Worm (Caenorhabditis elegans) whole organism, L4/young adult: ENCODE measurements around the gene Y39B6A.9.

ENCODE experiments used
- W03F9.2 ChIP-seq: fragments of 150-350 bp; optimal IDR thresholded peaks from 2 replicates; lab custom pipeline; 2014; ENCODE audit warnings: missing biosample characterization, missing genetic modification characterization
- dao-5 ChIP-seq: sonication (generic microtip); optimal IDR thresholded peaks from 2 replicates; lab custom pipeline; 2016; ENCODE audit warnings: missing genotype, missing genetic modification characterization, moderate library complexity, missing compliant biosample characterization
- him-1 ChIP-seq: sonication (generic microtip); optimal IDR thresholded peaks from 2 replicates; lab custom pipeline; 2016; ENCODE audit warnings: missing genotype, missing genetic modification reagents, missing genetic modification characterization, missing compliant biosample characterization

Y39B6A.9 gene

ce11 chrV:19177070-19177469 lies 40.8 kb downstream of the Y39B6A.9 start:
- no peak for TF ChIP-seq W03F9.2
- TF ChIP-seq him-1 (tag; lab: Kevin White, UChicago), result no peak
- TF ChIP-seq dao-5 (tag; lab: Kevin White, UChicago), result no peak

ce11 chrV:19177804-19178203 lies 41.5 kb downstream of the Y39B6A.9 start:
- no peak for TF ChIP-seq W03F9.2
- TF ChIP-seq him-1 (tag; lab: Kevin White, UChicago), result no peak
- no peak for TF ChIP-seq dao-5 (tag; lab: Kevin White, UChicago)

DNA sequence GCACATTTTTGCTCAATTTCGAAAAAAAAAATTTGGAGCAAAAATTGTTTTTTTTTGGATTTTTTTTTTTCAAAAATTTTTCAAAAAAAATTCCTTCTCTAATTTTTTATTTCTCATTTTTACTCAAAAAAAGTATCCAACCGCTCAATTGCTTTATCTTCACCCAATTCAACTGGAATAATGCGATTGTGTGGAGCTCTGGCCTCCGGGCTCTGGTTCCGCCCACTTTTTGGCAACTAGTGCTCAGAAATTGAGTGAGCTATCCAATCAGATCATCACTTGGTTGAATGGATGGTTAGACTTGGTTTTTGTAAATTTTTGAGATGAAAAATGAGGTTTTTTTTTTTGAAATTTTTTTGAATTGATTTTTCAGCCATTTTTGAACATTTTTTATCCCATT lies 42.6 kb downstream of the Y39B6A.9 start:
- TF ChIP-seq W03F9.2, result no peak
- no peak for TF ChIP-seq him-1 (tag; lab: Kevin White, UChicago)

DNA sequence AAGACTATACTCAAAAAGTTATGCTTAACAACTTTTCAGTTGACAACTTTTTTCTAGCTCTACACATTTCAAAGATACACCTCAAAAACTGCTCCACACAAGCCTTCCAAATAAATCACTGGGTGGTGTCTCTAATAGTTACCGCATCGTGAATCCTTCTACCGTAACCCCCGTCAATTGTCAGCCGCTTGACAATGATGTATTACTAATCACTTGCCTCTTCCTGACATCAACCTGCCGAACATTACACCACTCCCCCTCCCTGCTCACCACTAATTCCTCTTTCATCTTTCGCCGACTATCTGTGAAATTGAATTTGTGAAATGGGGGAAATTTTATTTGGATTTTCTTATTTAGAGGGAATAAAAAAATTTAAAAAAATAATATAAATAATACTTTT lies 45.4 kb downstream of the Y39B6A.9 start:
- no peak for TF ChIP-seq dao-5 (tag; lab: Kevin White, UChicago)
- TF ChIP-seq him-1 (tag; lab: Kevin White, UChicago), result no peak
- no peak for TF ChIP-seq W03F9.2
